Fruit fly (Drosophila melanogaster): Measurements from ENCODE around the gene CycK.

- TF ChIP-seq crol (GFP tag; IDR thresholded peaks at IDR 0.05) (no peak), en (GFP tag; optimal IDR thresholded peaks at IDR 0.05) (no peak)
Observed at dm6 chr2L:22104301-22104700, 25.6 kb downstream of the CycK start, which contains the start of gene tplus3b.
